Worm (Caenorhabditis elegans) whole organism, L1 larva: ENCODE results near the gene gtf-2E1.

ENCODE experiments used
- C04F5.9 ChIP-seq: sonication (generic microtip); optimal IDR thresholded peaks from 2 replicates; lab custom pipeline; 2016; ENCODE audit warnings: missing genetic modification characterization, missing compliant biosample characterization
- C34B4.2 ChIP-seq: sonication (generic microtip); optimal IDR thresholded peaks from 2 replicates; lab custom pipeline; 2017; ENCODE audit warnings: mild to moderate bottlenecking, missing genetic modification characterization, missing compliant biosample characterization
- F16B12.6 ChIP-seq: fragments of 150-350 bp; optimal IDR thresholded peaks from 2 replicates; lab custom pipeline; 2014; ENCODE audit warnings: missing biosample characterization, missing genetic modification characterization
- aha-1 ChIP-seq: fragments of 150-350 bp; optimal IDR thresholded peaks from 2 replicates; lab custom pipeline; 2014; ENCODE audit warnings: missing biosample characterization, missing genetic modification characterization
- aly-2 ChIP-seq: fragments of 150-350 bp; optimal IDR thresholded peaks from 2 replicates; lab custom pipeline; 2014; ENCODE audit warnings: missing biosample characterization, missing genetic modification characterization
- ama-1 ChIP-seq: fragments of 150-350 bp; optimal IDR thresholded peaks from 2 replicates; lab custom pipeline; 2014
- blmp-1 ChIP-seq: fragments of 150-350 bp; optimal IDR thresholded peaks from 2 replicates; lab custom pipeline; 2014; ENCODE audit warnings: missing biosample characterization, missing genetic modification characterization
- ceh-82 ChIP-seq, 3 experiments: fragments of 150-350 bp in 1 of 3; sonication (generic microtip) in 2 of 3; optimal IDR thresholded peaks; 2 replicates each; lab custom pipeline; 2014 to 2017; ENCODE audit warnings: missing biosample characterization in 3 of 3, missing genetic modification characterization in 3 of 3
- ceh-88 ChIP-seq: fragments of 200-800 bp; sonication (Bioruptor generic); IDR thresholded peaks from 2 replicates; pipeline ENCODE4 v1.3.6; 2022; ENCODE audit warnings: missing genetic modification characterization, missing compliant biosample characterization
- ceh-90 ChIP-seq: sonication (generic microtip); optimal IDR thresholded peaks from 2 replicates; lab custom pipeline; 2016; ENCODE audit warnings: missing genetic modification characterization, missing compliant biosample characterization
- dpl-1 ChIP-seq, 3 experiments: fragments of 150-350 bp in 2 of 3; sonication (generic microtip) in 1 of 3; optimal IDR thresholded peaks; 2 replicates each; lab custom pipeline; 2014 to 2017; ENCODE audit warnings: missing biosample characterization in 3 of 3, missing genetic modification characterization in 3 of 3, missing genetic modification reagents in 3 of 3
- dsc-1 ChIP-seq: sonication (generic microtip); optimal IDR thresholded peaks from 2 replicates; lab custom pipeline; 2016; ENCODE audit warnings: mild to moderate bottlenecking, missing genetic modification characterization, missing compliant biosample characterization
- efl-1 ChIP-seq, 4 experiments: fragments of 150-350 bp; optimal IDR thresholded peaks in 3 of 4; peaks in 1 of 4; 1 replicate in 1 of 4; 2 replicates in 3 of 4; lab custom pipeline; 2014; ENCODE audit warnings: missing biosample characterization in 2 of 4, missing genetic modification characterization in 2 of 4, missing genetic modification reagents in 2 of 4
- efl-3 ChIP-seq: fragments of 200-800 bp; sonication (Bioruptor generic); optimal IDR thresholded peaks from 2 replicates; lab custom pipeline; 2018; ENCODE audit warnings: mild to moderate bottlenecking, missing genetic modification characterization, missing compliant biosample characterization
- egl-27 ChIP-seq, 2 experiments: fragments of 150-350 bp in 1 of 2; sonication (generic microtip); optimal IDR thresholded peaks; 3 replicates each; lab custom pipeline; 2017 to 2018; ENCODE audit warnings: missing biosample characterization in 2 of 2, missing genetic modification characterization in 2 of 2, missing genetic modification reagents in 2 of 2
- elt-2 ChIP-seq: sonication (generic microtip); optimal IDR thresholded peaks from 2 replicates; lab custom pipeline; 2016; ENCODE audit warnings: missing genetic modification characterization, mild to moderate bottlenecking, inconsistent platforms, missing compliant biosample characterization, missing genetic modification reagents
- elt-3 ChIP-seq, 6 experiments: fragments of 150-350 bp in 1 of 6; sonication (generic microtip); optimal IDR thresholded peaks; 2 replicates each; lab custom pipeline; 2017 to 2018; ENCODE audit warnings: missing biosample characterization in 6 of 6, missing genetic modification characterization in 6 of 6, inconsistent platforms in 1 of 6
- ets-5 ChIP-seq: fragments of 200-800 bp; sonication (Bioruptor generic); IDR thresholded peaks from 2 replicates; pipeline ENCODE4 v1.3.6; 2022; ENCODE audit warnings: missing genetic modification characterization, missing compliant biosample characterization
- fos-1 ChIP-seq: fragments of 150-350 bp; optimal IDR thresholded peaks from 2 replicates; lab custom pipeline; 2014; ENCODE audit warnings: missing biosample characterization, missing genetic modification characterization
- grh-1 ChIP-seq: fragments of 200-800 bp; sonication (Bioruptor generic); IDR thresholded peaks from 2 replicates; pipeline ENCODE4 v1.3.6; 2022; ENCODE audit warnings: missing genetic modification reagents, missing genetic modification characterization, missing compliant biosample characterization
- hpl-2 ChIP-seq: fragments of 150-350 bp; optimal IDR thresholded peaks from 2 replicates; lab custom pipeline; 2014; ENCODE audit warnings: missing biosample characterization, missing genetic modification reagents, missing genetic modification characterization
- irx-1 ChIP-seq: sonication (generic microtip); optimal IDR thresholded peaks from 2 replicates; lab custom pipeline; 2016; ENCODE audit warnings: missing genetic modification characterization, missing compliant biosample characterization
- lin-14 ChIP-seq: fragments of 200-800 bp; sonication (Bioruptor generic); optimal IDR thresholded peaks from 2 replicates; lab custom pipeline; 2018; ENCODE audit warnings: mild to moderate bottlenecking, missing genetic modification characterization, moderate library complexity, missing compliant biosample characterization
- lin-15B ChIP-seq: fragments of 150-350 bp; sonication (generic microtip); optimal IDR thresholded peaks from 3 replicates; lab custom pipeline; 2014; ENCODE audit warnings: missing biosample characterization, missing genetic modification characterization
- lin-39 ChIP-seq: fragments of 150-350 bp; optimal IDR thresholded peaks from 2 replicates; lab custom pipeline; 2014; ENCODE audit warnings: missing biosample characterization, missing genetic modification reagents, missing genetic modification characterization
- lir-3 ChIP-seq: sonication (generic microtip); optimal IDR thresholded peaks from 2 replicates; lab custom pipeline; 2016; ENCODE audit warnings: mild to moderate bottlenecking, missing genetic modification characterization, moderate library complexity, missing compliant biosample characterization; ENCODE audit not compliant: poor library complexity
- lsy-2 ChIP-seq, 2 experiments: fragments of 150-350 bp; optimal IDR thresholded peaks; 2 replicates each; lab custom pipeline; 2014; ENCODE audit warnings: missing biosample characterization in 2 of 2, missing genetic modification characterization in 2 of 2
- mab-9 ChIP-seq: fragments of 200-800 bp; sonication (Bioruptor generic); IDR thresholded peaks from 2 replicates; pipeline ENCODE4 v1.3.6; 2022; ENCODE audit warnings: missing genetic modification reagents, missing genetic modification characterization, missing compliant biosample characterization
- mef-2 ChIP-seq: fragments of 150-350 bp; optimal IDR thresholded peaks from 2 replicates; lab custom pipeline; 2014; ENCODE audit warnings: missing biosample characterization, missing genetic modification characterization
- nhr-11 ChIP-seq: fragments of 150-350 bp; optimal IDR thresholded peaks from 2 replicates; lab custom pipeline; 2014; ENCODE audit warnings: missing biosample characterization, missing genetic modification characterization
- nhr-12 ChIP-seq: sonication (generic microtip); optimal IDR thresholded peaks from 2 replicates; lab custom pipeline; 2017; ENCODE audit warnings: missing biosample characterization, missing genetic modification characterization
- nhr-47 ChIP-seq: sonication (generic microtip); optimal IDR thresholded peaks from 2 replicates; lab custom pipeline; 2016; ENCODE audit warnings: mild to moderate bottlenecking, missing genetic modification characterization, moderate library complexity, missing compliant biosample characterization
- nhr-71 ChIP-seq: sonication (generic microtip); optimal IDR thresholded peaks from 2 replicates; lab custom pipeline; 2016; ENCODE audit warnings: mild to moderate bottlenecking, missing genetic modification characterization, moderate library complexity, missing compliant biosample characterization
- nhr-77 ChIP-seq: fragments of 150-350 bp; optimal IDR thresholded peaks from 2 replicates; lab custom pipeline; 2014; ENCODE audit warnings: missing biosample characterization, missing genetic modification characterization
- nhr-84 ChIP-seq: sonication (generic microtip); optimal IDR thresholded peaks from 2 replicates; lab custom pipeline; 2017; ENCODE audit warnings: missing biosample characterization, missing genetic modification characterization
- nhr-85 ChIP-seq: sonication (generic microtip); peaks from one replicate; lab custom pipeline; 2016; ENCODE audit warnings: missing genetic modification characterization, inconsistent platforms, missing compliant biosample characterization
- pag-3 ChIP-seq: sonication (generic microtip); optimal IDR thresholded peaks from 2 replicates; lab custom pipeline; 2017; ENCODE audit warnings: missing genetic modification characterization, mild to moderate bottlenecking, missing compliant biosample characterization, antibody characterized with exemption, borderline replicate concordance; ENCODE audit not compliant: insufficient read depth
- pax-3 ChIP-seq: fragments of 200-800 bp; sonication (Bioruptor generic); optimal IDR thresholded peaks from 2 replicates; lab custom pipeline; 2018; ENCODE audit warnings: mild to moderate bottlenecking, missing genetic modification characterization, moderate library complexity, missing compliant biosample characterization
- pqm-1 ChIP-seq: sonication (generic microtip); optimal IDR thresholded peaks from 3 replicates; lab custom pipeline; 2017; ENCODE audit warnings: missing biosample characterization, missing genetic modification characterization
- rnt-1 ChIP-seq: sonication (generic microtip); optimal IDR thresholded peaks from 2 replicates; lab custom pipeline; 2016; ENCODE audit warnings: mild to moderate bottlenecking, missing genetic modification characterization, moderate library complexity, missing compliant biosample characterization
- snpc-4 ChIP-seq: fragments of 150-350 bp; optimal IDR thresholded peaks from 2 replicates; lab custom pipeline; 2014; ENCODE audit warnings: missing biosample characterization, missing genetic modification characterization
- sup-37 ChIP-seq: fragments of 200-800 bp; sonication (Bioruptor generic); optimal IDR thresholded peaks from 2 replicates; lab custom pipeline; 2018; ENCODE audit warnings: mild to moderate bottlenecking, missing genetic modification characterization, missing compliant biosample characterization
- swsn-7 ChIP-seq: sonication (generic microtip); optimal IDR thresholded peaks from 2 replicates; lab custom pipeline; 2016; ENCODE audit warnings: missing genetic modification characterization, missing compliant biosample characterization
- tlp-1 ChIP-seq: fragments of 150-350 bp; optimal IDR thresholded peaks from 2 replicates; lab custom pipeline; 2014; ENCODE audit warnings: missing biosample characterization, missing genetic modification characterization
- unc-130 ChIP-seq: fragments of 150-350 bp; optimal IDR thresholded peaks from 2 replicates; lab custom pipeline; 2017; ENCODE audit warnings: missing biosample characterization, missing genetic modification characterization, inconsistent platforms
- zag-1 ChIP-seq: fragments of 150-350 bp; optimal IDR thresholded peaks from 2 replicates; lab custom pipeline; 2014; ENCODE audit warnings: missing biosample characterization, missing genetic modification characterization
- zip-4 ChIP-seq: fragments of 200-800 bp; sonication (Bioruptor generic); optimal IDR thresholded peaks from 2 replicates; lab custom pipeline; 2018; ENCODE audit warnings: mild to moderate bottlenecking, missing genetic modification characterization, moderate library complexity, missing compliant biosample characterization
- ztf-11 ChIP-seq, 2 experiments: sonication (generic microtip); optimal IDR thresholded peaks; 2 replicates each; lab custom pipeline; 2016 to 2017; ENCODE audit warnings: missing genetic modification characterization in 2 of 2, missing biosample characterization in 1 of 2, missing compliant biosample characterization in 1 of 2
- ztf-4 ChIP-seq: fragments of 150-350 bp; optimal IDR thresholded peaks from 2 replicates; lab custom pipeline; 2014; ENCODE audit warnings: missing biosample characterization, missing genetic modification characterization

gtf-2E1 gene

DNA sequence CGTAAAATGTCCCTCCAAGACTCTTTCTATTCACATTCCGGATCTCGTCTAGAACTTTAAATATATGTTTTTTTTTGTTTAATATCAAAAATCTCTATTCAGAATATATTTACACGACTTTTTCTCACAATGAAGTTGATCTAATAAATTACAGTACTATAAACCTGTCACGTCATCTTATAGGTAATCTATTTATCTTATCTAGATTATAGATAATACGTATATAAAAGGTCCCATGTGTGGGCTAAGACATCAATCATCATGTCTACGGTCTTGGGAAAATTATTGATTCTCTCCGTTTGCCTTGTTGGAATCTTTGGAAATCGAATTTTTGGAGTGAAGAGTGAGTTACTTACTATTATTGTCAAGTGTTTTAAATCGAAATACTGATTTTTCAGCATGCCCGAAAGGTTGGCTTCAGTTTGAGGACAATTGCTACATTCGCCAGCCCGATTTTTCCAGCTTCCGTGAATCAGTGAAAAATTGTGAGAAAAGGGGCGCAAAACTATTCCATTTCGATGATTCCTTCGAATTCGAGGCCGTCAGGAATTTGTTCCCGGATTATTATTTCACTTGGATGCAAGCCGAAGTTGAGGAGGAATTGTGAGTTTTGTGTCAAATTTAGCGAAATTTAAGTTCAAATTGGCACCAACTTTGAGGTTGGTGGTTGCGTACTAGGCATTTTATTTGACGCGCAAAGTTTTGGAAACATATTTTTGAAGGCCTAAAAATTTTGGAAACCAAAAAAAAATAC lies 21.8 kb downstream of the gtf-2E1 start, which contains the start of gene clec-196 (continued):
- no peak for TF ChIP-seq nhr-84 (tag; lab: Kevin White, UChicago)
- no peak for TF ChIP-seq pax-3 (tag; lab: Kevin White, UChicago)
- TF ChIP-seq nhr-47 (tag; lab: Kevin White, UChicago): no peak
- no peak for TF ChIP-seq C04F5.9 (tag; lab: Kevin White, UChicago)
- no peak for TF ChIP-seq lin-39 (tag; lab: Kevin White, UChicago)
- no peak for TF ChIP-seq nhr-11 (tag; lab: Kevin White, UChicago)
- peak; percentile 23; the same call in 1 of the 2 replicates for TF ChIP-seq grh-1 (GFP tag; lab: Robert Waterston, UW)
- TF ChIP-seq F16B12.6: peak; percentile 72
- TF ChIP-seq sup-37 (GFP tag; lab: Kevin White, UChicago): no peak
- no peak for TF ChIP-seq ets-5
- no peak for TF ChIP-seq zag-1
- no peak for TF ChIP-seq ztf-11 (tag; optimal IDR thresholded peaks at IDR 0.05; lab: Kevin White, UChicago)
- TF ChIP-seq pag-3 (tag; lab: Kevin White, UChicago): no peak
- TF ChIP-seq swsn-7 (tag; lab: Kevin White, UChicago): peak; percentile 14
- TF ChIP-seq lin-15B (tag; lab: Kevin White, UChicago): peak; percentile 3
- TF ChIP-seq hpl-2 (GFP tag; lab: Kevin White, UChicago): no peak
- peak; percentile 17 for TF ChIP-seq mef-2 (tag; lab: Kevin White, UChicago)
- no peak for TF ChIP-seq nhr-71 (tag; lab: Kevin White, UChicago)
- TF ChIP-seq mab-9 (GFP tag; lab: Robert Waterston, UW): no peak
- TF ChIP-seq C34B4.2 (tag; lab: Kevin White, UChicago): no peak
- TF ChIP-seq dpl-1 (GFP tag; optimal IDR thresholded peaks at IDR 0.05; lab: Kevin White, UChicago): peak; percentile 44 to 71 (median 46)
- no peak for TF ChIP-seq elt-2 (tag; lab: Kevin White, UChicago)
- no peak for TF ChIP-seq ama-1 (lab: Kevin White, UChicago)
- no peak for TF ChIP-seq lin-14 (GFP tag; lab: Kevin White, UChicago)
- TF ChIP-seq rnt-1 (tag; lab: Kevin White, UChicago): no peak
- no peak for TF ChIP-seq ceh-90 (tag; lab: Kevin White, UChicago)
- no peak for TF ChIP-seq pqm-1
- TF ChIP-seq egl-27 (tag; optimal IDR thresholded peaks at IDR 0.05; lab: Kevin White, UChicago): no peak
- no peak for TF ChIP-seq nhr-12 (tag; lab: Kevin White, UChicago)
- TF ChIP-seq lsy-2 (tag; optimal IDR thresholded peaks at IDR 0.05; lab: Kevin White, UChicago): peak in 1 of 2 experiments; percentile 9
- TF ChIP-seq lir-3: no peak
- TF ChIP-seq ceh-88 (GFP tag; lab: Robert Waterston, UW): 0 out of 2 replicates have a peak, but pooled peaks have one; percentile 14
- no peak for TF ChIP-seq nhr-77 (tag; lab: Kevin White, UChicago)
- no peak for TF ChIP-seq unc-130 (tag; lab: Kevin White, UChicago)
- no peak for TF ChIP-seq ceh-82 (tag; optimal IDR thresholded peaks at IDR 0.05; lab: Kevin White, UChicago)
- no peak for TF ChIP-seq dsc-1 (tag; lab: Kevin White, UChicago)
- TF ChIP-seq efl-1 (optimal IDR thresholded peaks at IDR 0.05; lab: Kevin White, UChicago): peak in 1 of 2 experiments; percentile 67
- peak; percentile 76 to 96 for TF ChIP-seq efl-1 (GFP tag; optimal IDR thresholded peaks at IDR 0.05 in 1 of 2; lab: Kevin White, UChicago)
- no peak for TF ChIP-seq aly-2 (tag; lab: Kevin White, UChicago)
- TF ChIP-seq ztf-4 (tag; lab: Kevin White, UChicago): no peak
- TF ChIP-seq aha-1: no peak
- TF ChIP-seq irx-1 (tag; lab: Kevin White, UChicago): no peak
- TF ChIP-seq zip-4 (GFP tag; lab: Kevin White, UChicago): no peak
- no peak for TF ChIP-seq elt-3 (tag; optimal IDR thresholded peaks at IDR 0.05; lab: Kevin White, UChicago)
- no peak for TF ChIP-seq efl-3 (GFP tag; lab: Kevin White, UChicago)
- no peak for TF ChIP-seq snpc-4 (tag; lab: Kevin White, UChicago)
- no peak for TF ChIP-seq fos-1 (tag; lab: Kevin White, UChicago)
- no peak for TF ChIP-seq blmp-1
- no peak for TF ChIP-seq tlp-1 (tag; lab: Kevin White, UChicago)
- no peak for TF ChIP-seq nhr-85
- TF ChIP-seq, all 84 proteins: peak for 11
